Worm (Caenorhabditis elegans) whole organism, L4 larva: ENCODE measurements around the gene nep-10.

Experiments used
- F10B5.3 ChIP-seq: sonication (generic microtip); optimal IDR thresholded peaks from 2 replicates; lab custom pipeline; 2016; ENCODE audit warnings: mild to moderate bottlenecking, missing genetic modification characterization, missing compliant biosample characterization
- F49E8.2 ChIP-seq: sonication (generic microtip); optimal IDR thresholded peaks from 2 replicates; lab custom pipeline; 2016; ENCODE audit warnings: missing compliant biosample characterization, mild to moderate bottlenecking, missing genetic modification characterization, borderline replicate concordance
- Y105C5A.15 ChIP-seq: fragments of 200-800 bp; sonication (Bioruptor generic); IDR thresholded peaks from 2 replicates; pipeline ENCODE4 v1.3.6; 2022; ENCODE audit warnings: missing genetic modification characterization, missing compliant biosample characterization
- Y75B8A.6 ChIP-seq: fragments of 200-800 bp; sonication (Bioruptor generic); IDR thresholded peaks from 2 replicates; pipeline ENCODE4 v1.3.6; 2022; ENCODE audit warnings: missing genetic modification reagents, missing genetic modification characterization, missing compliant biosample characterization
- ama-1 ChIP-seq: fragments of 150-350 bp; optimal IDR thresholded peaks from 2 replicates; lab custom pipeline; 2014; ENCODE audit warnings: inconsistent platforms, mixed read lengths
- attf-4 ChIP-seq: sonication (generic microtip); optimal IDR thresholded peaks from 3 replicates; lab custom pipeline; 2017; ENCODE audit warnings: missing biosample characterization, missing genetic modification characterization
- daf-16 ChIP-seq, 3 experiments: sonication (generic microtip); optimal IDR thresholded peaks; 2 replicates each; lab custom pipeline; 2016 to 2017; ENCODE audit warnings: missing genetic modification characterization in 3 of 3, missing genetic modification reagents in 3 of 3, mild to moderate bottlenecking in 2 of 3, missing compliant biosample characterization in 2 of 3, missing biosample characterization in 1 of 3, moderate library complexity in 1 of 3
- daf-8 ChIP-seq: fragments of 200-800 bp; sonication (Bioruptor generic); IDR thresholded peaks from 2 replicates; pipeline ENCODE4 v1.3.6; 2022; ENCODE audit warnings: missing genetic modification characterization, missing compliant biosample characterization
- dmd-6 ChIP-seq: fragments of 200-800 bp; sonication (Bioruptor generic); IDR thresholded peaks from 2 replicates; pipeline ENCODE4 v1.3.6; 2022; ENCODE audit warnings: missing genetic modification reagents, missing genetic modification characterization, missing compliant biosample characterization
- dmd-8 ChIP-seq: fragments of 200-800 bp; sonication (Bioruptor generic); IDR thresholded peaks from 2 replicates; pipeline ENCODE4 v1.3.6; 2022; ENCODE audit warnings: missing genetic modification characterization, missing compliant biosample characterization
- egl-43 ChIP-seq: fragments of 200-800 bp; sonication (Bioruptor generic); IDR thresholded peaks from 2 replicates; pipeline ENCODE4 v1.3.6; 2022; ENCODE audit warnings: missing genetic modification reagents, missing genetic modification characterization, missing compliant biosample characterization
- fos-1 ChIP-seq: fragments of 150-350 bp; optimal IDR thresholded peaks from 2 replicates; lab custom pipeline; 2014; ENCODE audit warnings: missing biosample characterization, missing genetic modification characterization
- hif-1 ChIP-seq, 2 experiments: sonication (generic microtip); optimal IDR thresholded peaks; 2 replicates each; lab custom pipeline; 2016 to 2017; ENCODE audit warnings: missing compliant biosample characterization in 2 of 2, missing genetic modification characterization in 2 of 2, missing genetic modification reagents in 2 of 2, missing genotype in 2 of 2, mild to moderate bottlenecking in 1 of 2
- hlh-30 ChIP-seq: sonication (generic microtip); optimal IDR thresholded peaks from 2 replicates; lab custom pipeline; 2017; ENCODE audit warnings: antibody characterized with exemption, mild to moderate bottlenecking, missing genetic modification characterization, missing compliant biosample characterization; ENCODE audit not compliant: insufficient read depth
- lim-7 ChIP-seq: fragments of 200-800 bp; sonication (Bioruptor generic); IDR thresholded peaks from 2 replicates; pipeline ENCODE4 v1.3.6; 2022; ENCODE audit warnings: missing genetic modification characterization, missing compliant biosample characterization
- lin-39 ChIP-seq: fragments of 150-350 bp; optimal IDR thresholded peaks from 2 replicates; lab custom pipeline; 2014; ENCODE audit warnings: missing biosample characterization, missing genetic modification reagents, missing genetic modification characterization
- lsy-2 ChIP-seq, 2 experiments: fragments of 150-350 bp in 1 of 2; sonication (generic microtip) in 1 of 2; optimal IDR thresholded peaks; 2 replicates each; lab custom pipeline; 2014 to 2017; ENCODE audit warnings: missing biosample characterization in 2 of 2, missing genetic modification characterization in 2 of 2
- mdt-29 ChIP-seq: fragments of 200-800 bp; sonication (Bioruptor generic); IDR thresholded peaks from 2 replicates; pipeline ENCODE4 v1.3.6; 2022; ENCODE audit warnings: missing genetic modification reagents, missing genetic modification characterization, missing compliant biosample characterization
- mep-1 ChIP-seq: fragments of 150-350 bp; sonication (generic microtip); optimal IDR thresholded peaks from 3 replicates; lab custom pipeline; 2014; ENCODE audit warnings: missing biosample characterization, missing genetic modification characterization
- nhr-237 ChIP-seq: sonication (generic microtip); optimal IDR thresholded peaks from 2 replicates; lab custom pipeline; 2017; ENCODE audit warnings: missing biosample characterization, missing genetic modification characterization
- nhr-28 ChIP-seq: fragments of 150-350 bp; optimal IDR thresholded peaks from 2 replicates; lab custom pipeline; 2014; ENCODE audit warnings: missing biosample characterization, missing genetic modification characterization
- nhr-76 ChIP-seq: fragments of 150-350 bp; optimal IDR thresholded peaks from 2 replicates; lab custom pipeline; 2014; ENCODE audit warnings: missing biosample characterization, missing genetic modification characterization
- php-3 ChIP-seq: fragments of 200-800 bp; sonication (Bioruptor generic); IDR thresholded peaks from 2 replicates; pipeline ENCODE4 v1.3.6; 2022; ENCODE audit warnings: missing genetic modification reagents, missing genetic modification characterization, missing compliant biosample characterization
- sdz-12 ChIP-seq: fragments of 200-800 bp; sonication (Bioruptor generic); optimal IDR thresholded peaks from 2 replicates; lab custom pipeline; 2018; ENCODE audit warnings: mild to moderate bottlenecking, missing genetic modification characterization, missing compliant biosample characterization
- set-16 ChIP-seq: fragments of 200-800 bp; sonication (Bioruptor generic); IDR thresholded peaks from 2 replicates; pipeline ENCODE4 v1.3.6; 2022; ENCODE audit warnings: missing genetic modification reagents, missing genetic modification characterization, missing compliant biosample characterization
- zip-11 ChIP-seq: fragments of 200-800 bp; sonication (Bioruptor generic); IDR thresholded peaks from 2 replicates; pipeline ENCODE4 v1.3.6; 2022; ENCODE audit warnings: missing genetic modification characterization, missing compliant biosample characterization

Gene nep-10

DNA sequence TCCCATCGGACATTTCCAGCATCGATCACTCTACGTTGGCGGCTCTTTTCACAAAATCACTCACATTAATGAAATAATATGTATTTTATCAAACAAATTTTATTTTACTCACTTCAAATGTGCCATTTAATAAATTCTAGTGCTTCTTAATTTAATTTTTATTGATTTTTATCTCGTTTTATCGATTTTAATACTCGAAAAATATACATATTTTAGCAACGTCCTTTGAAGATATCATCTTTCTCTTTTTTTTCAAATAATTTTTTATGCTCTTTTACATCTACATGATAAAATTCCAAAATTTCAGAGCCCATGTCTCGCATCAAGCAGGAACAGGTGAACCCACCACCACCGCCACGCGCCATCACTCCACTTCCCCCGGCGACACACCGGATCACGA is 43.9 kb downstream of the nep-10 start, which contains the start of the genes lido-14 and bath-27:
Gene lido-14 (plus strand): TSS at position 301 of the 400 bp plus-strand sequence.
Gene bath-27 (plus strand): TSS at position 306 of the 400 bp plus-strand sequence.
- TF ChIP-seq lim-7 (GFP tag; lab: Robert Waterston, UW) (no peak), nhr-237 (tag; lab: Kevin White, UChicago) (no peak), dmd-6 (no peak), zip-11 (GFP tag; lab: Robert Waterston, UW) (no peak), ama-1 (lab: Kevin White, UChicago) (no peak), mdt-29 (GFP tag; lab: Robert Waterston, UW) (no peak), lsy-2 (tag; optimal IDR thresholded peaks at IDR 0.05; lab: Kevin White, UChicago) (no peak), daf-8 (no peak), F10B5.3 (tag; lab: Kevin White, UChicago) (no peak), sdz-12 (GFP tag; lab: Kevin White, UChicago) (no peak)

DNA sequence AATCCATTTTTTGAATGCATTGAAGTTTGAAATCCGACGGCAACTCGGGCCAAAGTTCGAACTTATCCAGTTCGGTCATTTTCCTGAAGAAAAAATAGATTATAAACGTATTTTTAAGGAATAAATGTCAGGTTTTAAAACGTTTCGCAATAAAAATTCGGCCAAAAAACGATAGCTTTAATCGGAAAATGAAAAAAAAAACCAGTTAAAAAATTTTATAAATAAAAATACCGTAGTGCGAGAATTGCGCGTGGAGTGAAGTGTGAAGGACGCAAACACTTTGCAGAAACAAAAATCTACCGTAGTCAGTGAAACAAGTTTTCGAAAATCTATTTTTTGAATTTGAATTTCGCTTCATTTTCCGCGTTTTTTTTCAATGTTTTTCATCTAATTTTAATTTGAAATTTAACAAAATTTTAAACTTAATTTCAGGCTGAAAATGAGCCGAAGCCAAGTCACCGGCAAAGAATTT is 52.9 kb downstream of the nep-10 start, which contains the start of gene F14D2.8:
Gene F14D2.8 (minus strand): TSS at position 51 of the 472 bp plus-strand sequence.
- TF ChIP-seq F49E8.2 (no peak), nhr-28 (tag; lab: Kevin White, UChicago) (no peak), hlh-30 (tag; lab: Kevin White, UChicago) (no peak), Y105C5A.15 (GFP tag; lab: Robert Waterston, UW) (no peak), dmd-8 (GFP tag; lab: Robert Waterston, UW) (no peak), php-3 (no peak), nhr-76 (no peak), mep-1 (no peak), egl-43 (GFP tag; lab: Robert Waterston, UW) (no peak), daf-16 (GFP tag; optimal IDR thresholded peaks at IDR 0.05; lab: Kevin White, UChicago) (no peak), daf-16 (tag; optimal IDR thresholded peaks at IDR 0.05; lab: Kevin White, UChicago) (no peak), lin-39 (tag; lab: Kevin White, UChicago) (no peak), attf-4 (tag; lab: Kevin White, UChicago) (no peak), set-16 (no peak), Y75B8A.6 (no peak), fos-1 (tag; lab: Kevin White, UChicago) (no peak), hif-1 (tag; optimal IDR thresholded peaks at IDR 0.05; lab: Kevin White, UChicago) (no peak)
